Worm (Caenorhabditis elegans) whole organism, L4 larva: ENCODE measurements around the gene ttc-7.

Experiments
- F10B5.3 ChIP-seq: sonication (generic microtip); optimal IDR thresholded peaks from 2 replicates; lab custom pipeline; 2016; ENCODE audit warnings: mild to moderate bottlenecking, missing genetic modification characterization, missing compliant biosample characterization
- F26F4.8 ChIP-seq: fragments of 200-800 bp; sonication (Bioruptor generic); conservative IDR thresholded peaks from 2 replicates; pipeline ENCODE4 v1.3.6; 2022; ENCODE audit warnings: missing genetic modification characterization, missing compliant biosample characterization
- F37D6.2 ChIP-seq: sonication (generic microtip); optimal IDR thresholded peaks from 2 replicates; lab custom pipeline; 2016; ENCODE audit warnings: mild to moderate bottlenecking, missing genetic modification characterization, missing compliant biosample characterization
- F49E8.2 ChIP-seq: sonication (generic microtip); optimal IDR thresholded peaks from 2 replicates; lab custom pipeline; 2016; ENCODE audit warnings: missing compliant biosample characterization, mild to moderate bottlenecking, missing genetic modification characterization, borderline replicate concordance
- T26A8.4 ChIP-seq: fragments of 200-800 bp; sonication (Bioruptor generic); IDR thresholded peaks from 2 replicates; pipeline ENCODE4 v1.3.6; 2022; ENCODE audit warnings: missing genetic modification characterization, missing compliant biosample characterization
- Y48G9A.11 ChIP-seq: fragments of 200-800 bp; sonication (Bioruptor generic); IDR thresholded peaks from 2 replicates; pipeline ENCODE4 v1.3.6; 2022; ENCODE audit warnings: missing genetic modification reagents, missing genetic modification characterization, missing compliant biosample characterization
- Y5F2A.4 ChIP-seq: fragments of 200-800 bp; sonication (Bioruptor generic); optimal IDR thresholded peaks from 2 replicates; lab custom pipeline; 2018; ENCODE audit warnings: mild to moderate bottlenecking, missing genetic modification characterization, missing compliant biosample characterization
- Y75B8A.6 ChIP-seq: fragments of 200-800 bp; sonication (Bioruptor generic); IDR thresholded peaks from 2 replicates; pipeline ENCODE4 v1.3.6; 2022; ENCODE audit warnings: missing genetic modification reagents, missing genetic modification characterization, missing compliant biosample characterization
- ZK337.2 ChIP-seq: fragments of 200-800 bp; sonication (Bioruptor generic); IDR thresholded peaks from 2 replicates; pipeline ENCODE4 v1.3.6; 2022; ENCODE audit warnings: missing genetic modification reagents, missing genetic modification characterization, missing compliant biosample characterization
- ZK546.5 ChIP-seq, 2 experiments: sonication (generic microtip); optimal IDR thresholded peaks; 2 replicates each; lab custom pipeline; 2017; ENCODE audit warnings: missing biosample characterization in 2 of 2, missing genetic modification characterization in 2 of 2
- ama-1 ChIP-seq: fragments of 150-350 bp; optimal IDR thresholded peaks from 2 replicates; lab custom pipeline; 2014; ENCODE audit warnings: inconsistent platforms, mixed read lengths
- arid-1 ChIP-seq: fragments of 200-800 bp; sonication (Bioruptor generic); conservative IDR thresholded peaks from 2 replicates; pipeline ENCODE4 v1.3.6; 2022; ENCODE audit warnings: missing genetic modification reagents, missing genetic modification characterization, missing compliant biosample characterization
- ceh-62 ChIP-seq: sonication (generic microtip); optimal IDR thresholded peaks from 2 replicates; lab custom pipeline; 2017; ENCODE audit warnings: missing biosample characterization, missing genetic modification characterization
- ces-1 ChIP-seq: fragments of 150-350 bp; sonication (generic microtip); optimal IDR thresholded peaks from 4 replicates; lab custom pipeline; 2014; ENCODE audit warnings: missing biosample characterization, missing genetic modification reagents, missing genetic modification characterization
- daf-12 ChIP-seq: fragments of 150-350 bp; optimal IDR thresholded peaks from 2 replicates; lab custom pipeline; 2014; ENCODE audit warnings: missing biosample characterization, missing genetic modification reagents, missing genetic modification characterization
- daf-16 ChIP-seq, 3 experiments: sonication (generic microtip); optimal IDR thresholded peaks; 2 replicates each; lab custom pipeline; 2016 to 2017; ENCODE audit warnings: missing genetic modification characterization in 3 of 3, missing genetic modification reagents in 3 of 3, mild to moderate bottlenecking in 2 of 3, missing compliant biosample characterization in 2 of 3, missing biosample characterization in 1 of 3, moderate library complexity in 1 of 3
- dmd-8 ChIP-seq: fragments of 200-800 bp; sonication (Bioruptor generic); IDR thresholded peaks from 2 replicates; pipeline ENCODE4 v1.3.6; 2022; ENCODE audit warnings: missing genetic modification characterization, missing compliant biosample characterization
- dmd-9 ChIP-seq: fragments of 200-800 bp; sonication (Bioruptor generic); IDR thresholded peaks from 2 replicates; pipeline ENCODE4 v1.3.6; 2022; ENCODE audit warnings: missing genetic modification reagents, missing genetic modification characterization, missing compliant biosample characterization
- dpl-1 ChIP-seq: fragments of 150-350 bp; optimal IDR thresholded peaks from 2 replicates; lab custom pipeline; 2014; ENCODE audit warnings: missing biosample characterization, missing genetic modification reagents, missing genetic modification characterization
- egl-27 ChIP-seq: sonication (generic microtip); optimal IDR thresholded peaks from 3 replicates; lab custom pipeline; 2017; ENCODE audit warnings: missing biosample characterization, missing genetic modification reagents, missing genetic modification characterization
- gei-8 ChIP-seq: fragments of 200-800 bp; sonication (Bioruptor generic); optimal IDR thresholded peaks from 2 replicates; lab custom pipeline; 2018; ENCODE audit warnings: mild to moderate bottlenecking, missing genetic modification characterization, missing compliant biosample characterization
- hlh-30 ChIP-seq: sonication (generic microtip); optimal IDR thresholded peaks from 2 replicates; lab custom pipeline; 2017; ENCODE audit warnings: antibody characterized with exemption, mild to moderate bottlenecking, missing genetic modification characterization, missing compliant biosample characterization; ENCODE audit not compliant: insufficient read depth
- hmg-1.1 ChIP-seq: fragments of 200-800 bp; sonication (Bioruptor generic); IDR thresholded peaks from 2 replicates; pipeline ENCODE4 v1.3.6; 2022; ENCODE audit warnings: missing genetic modification reagents, missing genetic modification characterization, missing compliant biosample characterization
- lin-1 ChIP-seq: fragments of 200-800 bp; sonication (Bioruptor generic); IDR thresholded peaks from 2 replicates; pipeline ENCODE4 v1.3.6; 2022; ENCODE audit warnings: missing genetic modification reagents, missing genetic modification characterization, missing compliant biosample characterization
- lin-13 ChIP-seq: fragments of 150-350 bp; optimal IDR thresholded peaks from 2 replicates; lab custom pipeline; 2014; ENCODE audit warnings: missing biosample characterization, missing genetic modification reagents, missing genetic modification characterization
- lin-29 ChIP-seq: fragments of 200-800 bp; sonication (Bioruptor generic); IDR thresholded peaks from 2 replicates; pipeline ENCODE4 v1.3.6; 2022; ENCODE audit warnings: missing genetic modification reagents, missing genetic modification characterization, missing compliant biosample characterization
- madf-9 ChIP-seq: fragments of 200-800 bp; sonication (Bioruptor generic); conservative IDR thresholded peaks from 2 replicates; pipeline ENCODE4 v1.3.6; 2022; ENCODE audit warnings: missing genetic modification reagents, missing genetic modification characterization, missing compliant biosample characterization
- mep-1 ChIP-seq: fragments of 150-350 bp; sonication (generic microtip); optimal IDR thresholded peaks from 3 replicates; lab custom pipeline; 2014; ENCODE audit warnings: missing biosample characterization, missing genetic modification characterization
- mes-2 ChIP-seq: sonication (generic microtip); optimal IDR thresholded peaks from 2 replicates; lab custom pipeline; 2016; ENCODE audit warnings: missing genotype, mild to moderate bottlenecking, missing genetic modification characterization, missing compliant biosample characterization; ENCODE audit not compliant: poor library complexity, severe bottlenecking
- mxl-3 ChIP-seq: fragments of 200-800 bp; sonication (Bioruptor generic); optimal IDR thresholded peaks from 2 replicates; lab custom pipeline; 2018; ENCODE audit warnings: mild to moderate bottlenecking, missing genetic modification characterization, missing compliant biosample characterization
- nhr-111 ChIP-seq: fragments of 200-800 bp; sonication (Bioruptor generic); optimal IDR thresholded peaks from 2 replicates; lab custom pipeline; 2018; ENCODE audit warnings: mild to moderate bottlenecking, missing genetic modification characterization, missing compliant biosample characterization
- nhr-237 ChIP-seq: sonication (generic microtip); optimal IDR thresholded peaks from 2 replicates; lab custom pipeline; 2017; ENCODE audit warnings: missing biosample characterization, missing genetic modification characterization
- nhr-25 ChIP-seq: sonication (generic microtip); optimal IDR thresholded peaks from 2 replicates; lab custom pipeline; 2017; ENCODE audit warnings: missing genetic modification characterization, mild to moderate bottlenecking, missing compliant biosample characterization, antibody characterized with exemption, moderate library complexity, borderline replicate concordance; ENCODE audit not compliant: insufficient read depth
- nhr-41 ChIP-seq: fragments of 200-800 bp; sonication (Bioruptor generic); IDR thresholded peaks from 2 replicates; pipeline ENCODE4 v1.3.6; 2022; ENCODE audit warnings: missing genetic modification reagents, missing genetic modification characterization, missing compliant biosample characterization
- nhr-42 ChIP-seq: fragments of 200-800 bp; sonication (Bioruptor generic); IDR thresholded peaks from 2 replicates; pipeline ENCODE4 v1.3.6; 2022; ENCODE audit warnings: missing genetic modification characterization, missing compliant biosample characterization
- php-3 ChIP-seq: fragments of 200-800 bp; sonication (Bioruptor generic); IDR thresholded peaks from 2 replicates; pipeline ENCODE4 v1.3.6; 2022; ENCODE audit warnings: missing genetic modification reagents, missing genetic modification characterization, missing compliant biosample characterization
- pqm-1 ChIP-seq: sonication (generic microtip); optimal IDR thresholded peaks from 2 replicates; lab custom pipeline; 2017; ENCODE audit warnings: missing biosample characterization, missing genetic modification characterization
- rbr-2 ChIP-seq: sonication (generic microtip); optimal IDR thresholded peaks from 2 replicates; lab custom pipeline; 2016; ENCODE audit warnings: missing genotype, missing genetic modification characterization, missing compliant biosample characterization
- saeg-2 ChIP-seq: fragments of 200-800 bp; sonication (Bioruptor generic); IDR thresholded peaks from 2 replicates; pipeline ENCODE4 v1.3.6; 2022; ENCODE audit warnings: missing genetic modification reagents, missing genetic modification characterization, missing compliant biosample characterization
- sdz-12 ChIP-seq: fragments of 200-800 bp; sonication (Bioruptor generic); optimal IDR thresholded peaks from 2 replicates; lab custom pipeline; 2018; ENCODE audit warnings: mild to moderate bottlenecking, missing genetic modification characterization, missing compliant biosample characterization
- set-16 ChIP-seq: fragments of 200-800 bp; sonication (Bioruptor generic); IDR thresholded peaks from 2 replicates; pipeline ENCODE4 v1.3.6; 2022; ENCODE audit warnings: missing genetic modification reagents, missing genetic modification characterization, missing compliant biosample characterization
- spr-1 ChIP-seq: sonication (generic microtip); optimal IDR thresholded peaks from 2 replicates; lab custom pipeline; 2016; ENCODE audit warnings: mild to moderate bottlenecking, missing genetic modification characterization, missing compliant biosample characterization
- tra-1 ChIP-seq: fragments of 200-800 bp; sonication (Bioruptor generic); IDR thresholded peaks from 2 replicates; pipeline ENCODE4 v1.3.6; 2022; ENCODE audit warnings: missing genetic modification reagents, missing genetic modification characterization, missing compliant biosample characterization
- unc-130 ChIP-seq: sonication (generic microtip); optimal IDR thresholded peaks from 2 replicates; lab custom pipeline; 2016; ENCODE audit warnings: missing genetic modification reagents, missing genetic modification characterization, missing compliant biosample characterization
- unc-39 ChIP-seq: sonication (generic microtip); optimal IDR thresholded peaks from 2 replicates; lab custom pipeline; 2017; ENCODE audit warnings: missing biosample characterization, missing genetic modification characterization
- zag-1 ChIP-seq: fragments of 150-350 bp; optimal IDR thresholded peaks from 2 replicates; lab custom pipeline; 2014; ENCODE audit warnings: missing biosample characterization, missing genetic modification characterization
- zfp-2 ChIP-seq: sonication (generic microtip); optimal IDR thresholded peaks from 2 replicates; lab custom pipeline; 2016; ENCODE audit warnings: mild to moderate bottlenecking, missing genetic modification characterization, missing compliant biosample characterization
- ztf-11 ChIP-seq: fragments of 150-350 bp; optimal IDR thresholded peaks from 2 replicates; lab custom pipeline; 2014; ENCODE audit warnings: missing biosample characterization, missing genetic modification characterization

The ttc-7 gene

DNA sequence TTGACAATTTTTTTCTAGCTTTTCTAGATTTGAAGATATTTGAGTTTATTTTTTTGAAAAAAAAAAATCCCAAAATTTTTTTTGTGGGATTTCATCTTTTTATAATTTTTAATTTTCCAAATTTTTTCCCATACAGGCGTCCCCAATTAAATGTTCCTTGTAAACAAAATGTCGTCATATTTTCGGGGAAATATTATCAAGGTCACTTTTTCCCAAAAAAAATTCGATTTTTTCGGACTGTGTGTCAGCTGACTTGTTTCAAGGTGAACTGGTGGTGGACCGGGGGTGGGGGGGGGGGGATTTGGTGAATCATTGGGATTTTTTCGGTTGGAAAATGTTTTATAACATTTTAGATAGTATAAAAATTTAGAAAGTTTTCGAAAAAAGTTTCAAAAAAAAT, 3.5 kb upstream of the ttc-7 start:
- no peak for TF ChIP-seq nhr-111 (GFP tag; lab: Kevin White, UChicago)
- no peak for TF ChIP-seq ceh-62 (tag; lab: Kevin White, UChicago)
- TF ChIP-seq F37D6.2 (tag; lab: Kevin White, UChicago), result no peak
- TF ChIP-seq zag-1, result no peak
- no peak for TF ChIP-seq ztf-11 (tag; lab: Kevin White, UChicago)
- TF ChIP-seq dmd-9 (GFP tag; lab: Robert Waterston, UW), result no peak
- TF ChIP-seq ZK546.5 (tag; optimal IDR thresholded peaks at IDR 0.05; lab: Kevin White, UChicago), result no peak
- TF ChIP-seq F49E8.2 (tag; lab: Kevin White, UChicago), result no peak
- TF ChIP-seq sdz-12 (GFP tag; lab: Kevin White, UChicago), result no peak
- TF ChIP-seq F26F4.8 (GFP tag; lab: Robert Waterston, UW), result no peak
- TF ChIP-seq hmg-1.1, result no peak
- no peak for TF ChIP-seq lin-13 (GFP tag; lab: Kevin White, UChicago)
- TF ChIP-seq T26A8.4 (GFP tag; lab: Robert Waterston, UW), result no peak
- no peak for TF ChIP-seq hlh-30 (tag; lab: Kevin White, UChicago)
- no peak for TF ChIP-seq gei-8 (GFP tag; lab: Kevin White, UChicago)
- no peak for TF ChIP-seq dpl-1 (GFP tag; lab: Kevin White, UChicago)

DNA sequence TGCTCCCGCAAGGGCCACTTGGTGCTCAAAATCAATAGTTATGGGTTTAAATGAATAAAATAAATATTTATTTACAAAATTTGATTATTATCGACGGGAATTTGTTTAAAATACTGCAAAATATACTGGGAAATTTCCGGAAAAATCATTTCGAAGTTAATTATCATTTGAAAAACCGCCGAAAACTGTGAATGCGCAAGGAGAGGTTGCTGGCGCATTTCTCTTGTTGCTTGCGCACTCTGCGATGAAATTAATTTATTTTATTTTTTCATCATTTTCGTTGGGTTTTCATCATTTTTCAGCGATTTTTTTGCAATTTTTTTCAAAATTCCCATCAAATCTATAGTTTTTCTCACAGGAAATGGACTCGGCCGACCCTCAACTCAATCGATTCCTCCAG, 697 bp upstream of the ttc-7 start, which contains the start of gene ddp-1:
Gene ddp-1, plus strand, starts transcription at position 357 of the 400 bp plus-strand sequence.
- TF ChIP-seq rbr-2 (peak; percentile 93), set-16 (GFP tag; lab: Robert Waterston, UW) (no peak; the same call in 1 of the 2 replicates), zfp-2 (peak; percentile 50), Y48G9A.11 (GFP tag; lab: Robert Waterston, UW) (peak; percentile 87), ZK546.5 (tag; optimal IDR thresholded peaks at IDR 0.05; lab: Kevin White, UChicago) (peak in 1 of 2 experiments; percentile 1), lin-1 (GFP tag; lab: Robert Waterston, UW) (0 out of 2 replicates have a peak, but pooled peaks have one; percentile 51), spr-1 (tag; lab: Kevin White, UChicago) (peak; percentile 91), F49E8.2 (tag; lab: Kevin White, UChicago) (peak; percentile 92), arid-1 (GFP tag; lab: Robert Waterston, UW) (peak; percentile 89), daf-12 (tag; lab: Kevin White, UChicago) (no peak), pqm-1 (tag; lab: Kevin White, UChicago) (peak; percentile 25), F10B5.3 (tag; lab: Kevin White, UChicago) (peak; percentile 91), egl-27 (no peak), ama-1 (peak; percentile 91), lin-29 (GFP tag; lab: Robert Waterston, UW) (peak; percentile 84), unc-39 (no peak), saeg-2 (peak; percentile 93), ces-1 (GFP tag; lab: Kevin White, UChicago) (peak; percentile 75), lin-13 (GFP tag; lab: Kevin White, UChicago) (peak; percentile 96), madf-9 (GFP tag; lab: Robert Waterston, UW) (peak; percentile 80; the same call in 1 of the 2 replicates), nhr-25 (peak; percentile 78), tra-1 (GFP tag; lab: Robert Waterston, UW) (peak; percentile 63; the same call in 1 of the 2 replicates), Y5F2A.4 (GFP tag; lab: Kevin White, UChicago) (peak; percentile 85), nhr-41 (GFP tag; lab: Robert Waterston, UW) (no peak), mes-2 (peak; percentile 95), ZK337.2 (GFP tag; lab: Robert Waterston, UW) (no peak), F26F4.8 (GFP tag; lab: Robert Waterston, UW) (no peak), dmd-8 (GFP tag; lab: Robert Waterston, UW) (peak; percentile 76; the same call in 1 of the 2 replicates), daf-16 (GFP tag; optimal IDR thresholded peaks at IDR 0.05; lab: Kevin White, UChicago) (peak; percentile 58 to 80), daf-16 (tag; optimal IDR thresholded peaks at IDR 0.05; lab: Kevin White, UChicago) (peak; percentile 57), unc-130 (peak; percentile 69), mxl-3 (peak; percentile 32), nhr-42 (GFP tag; lab: Robert Waterston, UW) (peak; percentile 92), Y75B8A.6 (GFP tag; lab: Robert Waterston, UW) (no peak), dmd-9 (GFP tag; lab: Robert Waterston, UW) (peak; percentile 87), php-3 (GFP tag; lab: Robert Waterston, UW) (peak; percentile 73; the same call in 1 of the 2 replicates), mep-1 (peak; percentile 98), nhr-237 (tag; lab: Kevin White, UChicago) (no peak)
